Worm (Caenorhabditis elegans) whole organism, late embryonic: Measurements from ENCODE around the gene snai-1.

Experiments used
- Y22D7AL.16 ChIP-seq: sonication (generic microtip); optimal IDR thresholded peaks from 2 replicates; lab custom pipeline; 2016; ENCODE audit warnings: missing genetic modification characterization, missing compliant biosample characterization
- ahr-1 ChIP-seq: sonication (generic microtip); optimal IDR thresholded peaks from 2 replicates; lab custom pipeline; 2016; ENCODE audit warnings: missing genetic modification characterization, missing compliant biosample characterization
- ama-1 ChIP-seq: fragments of 150-350 bp; optimal IDR thresholded peaks from 2 replicates; lab custom pipeline; 2014
- ceh-19 ChIP-seq: fragments of 200-800 bp; sonication (Bioruptor generic); optimal IDR thresholded peaks from 2 replicates; lab custom pipeline; 2018; ENCODE audit warnings: mild to moderate bottlenecking, missing genetic modification characterization, missing compliant biosample characterization
- ceh-2 ChIP-seq: sonication (generic microtip); optimal IDR thresholded peaks from 2 replicates; lab custom pipeline; 2016; ENCODE audit warnings: missing genotype, missing genetic modification characterization, missing compliant biosample characterization
- ceh-22 ChIP-seq: sonication (generic microtip); optimal IDR thresholded peaks from 2 replicates; lab custom pipeline; 2017; ENCODE audit warnings: missing biosample characterization, missing genetic modification characterization
- ceh-31 ChIP-seq: sonication (generic microtip); optimal IDR thresholded peaks from 2 replicates; lab custom pipeline; 2016; ENCODE audit warnings: missing genetic modification characterization, missing compliant biosample characterization
- ceh-34 ChIP-seq: sonication (generic microtip); optimal IDR thresholded peaks from 2 replicates; lab custom pipeline; 2016; ENCODE audit warnings: mild to moderate bottlenecking, missing genetic modification characterization, missing compliant biosample characterization
- ceh-48 ChIP-seq: sonication (generic microtip); optimal IDR thresholded peaks from 2 replicates; lab custom pipeline; 2016; ENCODE audit warnings: missing genetic modification characterization, inconsistent platforms, missing compliant biosample characterization
- che-1 ChIP-seq: sonication (generic microtip); optimal IDR thresholded peaks from 2 replicates; lab custom pipeline; 2016; ENCODE audit warnings: mild to moderate bottlenecking, missing genetic modification characterization, missing compliant biosample characterization
- dmd-4 ChIP-seq: sonication (generic microtip); optimal IDR thresholded peaks from 2 replicates; lab custom pipeline; 2016; ENCODE audit warnings: borderline replicate concordance, missing genetic modification characterization, missing compliant biosample characterization
- dve-1 ChIP-seq: sonication (generic microtip); optimal IDR thresholded peaks from 2 replicates; lab custom pipeline; 2017; ENCODE audit warnings: antibody characterized with exemption, mild to moderate bottlenecking, missing genetic modification characterization, missing compliant biosample characterization
- elt-2 ChIP-seq: sonication (generic microtip); optimal IDR thresholded peaks from 2 replicates; lab custom pipeline; 2016; ENCODE audit warnings: missing genetic modification reagents, missing genetic modification characterization, missing compliant biosample characterization
- ets-4 ChIP-seq: sonication (generic microtip); optimal IDR thresholded peaks from 2 replicates; lab custom pipeline; 2016; ENCODE audit warnings: missing genetic modification characterization, missing compliant biosample characterization
- fkh-6 ChIP-seq: sonication (generic microtip); optimal IDR thresholded peaks from 2 replicates; lab custom pipeline; 2016; ENCODE audit warnings: missing genetic modification characterization, missing compliant biosample characterization
- hlh-15 ChIP-seq: sonication (generic microtip); optimal IDR thresholded peaks from 2 replicates; lab custom pipeline; 2016; ENCODE audit warnings: missing genetic modification characterization, missing compliant biosample characterization
- hlh-30 ChIP-seq: sonication (generic microtip); optimal IDR thresholded peaks from 2 replicates; lab custom pipeline; 2017; ENCODE audit warnings: antibody characterized with exemption, missing genetic modification characterization, missing compliant biosample characterization; ENCODE audit not compliant: insufficient read depth
- hlh-6 ChIP-seq: sonication (generic microtip); optimal IDR thresholded peaks from 2 replicates; lab custom pipeline; 2016; ENCODE audit warnings: missing genotype, missing genetic modification characterization, missing compliant biosample characterization
- lim-6 ChIP-seq: sonication (generic microtip); optimal IDR thresholded peaks from 2 replicates; lab custom pipeline; 2016; ENCODE audit warnings: missing genetic modification characterization, missing compliant biosample characterization
- madf-2 ChIP-seq: sonication (generic microtip); optimal IDR thresholded peaks from 2 replicates; lab custom pipeline; 2017; ENCODE audit warnings: missing genetic modification characterization, missing compliant biosample characterization
- nhr-232 ChIP-seq: sonication (generic microtip); optimal IDR thresholded peaks from 2 replicates; lab custom pipeline; 2016; ENCODE audit warnings: missing genetic modification characterization, missing compliant biosample characterization
- npax-4 ChIP-seq: sonication (generic microtip); optimal IDR thresholded peaks from 2 replicates; lab custom pipeline; 2016; ENCODE audit warnings: missing genetic modification characterization, missing compliant biosample characterization
- odd-2 ChIP-seq: sonication (generic microtip); optimal IDR thresholded peaks from 2 replicates; lab custom pipeline; 2017; ENCODE audit warnings: antibody characterized with exemption, mild to moderate bottlenecking, missing genetic modification characterization, missing compliant biosample characterization
- pha-2 ChIP-seq: sonication (generic microtip); optimal IDR thresholded peaks from 2 replicates; lab custom pipeline; 2017; ENCODE audit warnings: mild to moderate bottlenecking, missing genetic modification characterization, missing compliant biosample characterization
- pros-1 ChIP-seq: fragments of 150-350 bp; optimal IDR thresholded peaks from 2 replicates; lab custom pipeline; 2014; ENCODE audit warnings: missing biosample characterization, missing genetic modification reagents, missing genetic modification characterization
- ref-2 ChIP-seq: sonication (generic microtip); optimal IDR thresholded peaks from 2 replicates; lab custom pipeline; 2016; ENCODE audit warnings: missing genetic modification characterization, missing compliant biosample characterization
- rnt-1 ChIP-seq: sonication (generic microtip); optimal IDR thresholded peaks from 2 replicates; lab custom pipeline; 2016; ENCODE audit warnings: missing genetic modification characterization, missing compliant biosample characterization
- sdc-2 ChIP-seq: sonication (generic microtip); optimal IDR thresholded peaks from 2 replicates; lab custom pipeline; 2016; ENCODE audit warnings: missing genotype, missing genetic modification characterization, missing compliant biosample characterization
- sox-2 ChIP-seq: fragments of 200-800 bp; sonication (Bioruptor generic); IDR thresholded peaks from 2 replicates; pipeline ENCODE4 v1.3.6; 2022; ENCODE audit warnings: missing genetic modification reagents, missing genetic modification characterization, missing compliant biosample characterization
- tbx-2 ChIP-seq: sonication (generic microtip); optimal IDR thresholded peaks from 2 replicates; lab custom pipeline; 2016; ENCODE audit warnings: missing genetic modification characterization, missing compliant biosample characterization
- tbx-7 ChIP-seq: sonication (generic microtip); optimal IDR thresholded peaks from 2 replicates; lab custom pipeline; 2016; ENCODE audit warnings: missing genotype, missing genetic modification characterization, missing compliant biosample characterization
- ttx-3 ChIP-seq: sonication (generic microtip); optimal IDR thresholded peaks from 2 replicates; lab custom pipeline; 2016; ENCODE audit warnings: missing genetic modification reagents, missing genetic modification characterization, missing compliant biosample characterization
- unc-3 ChIP-seq, 2 experiments: fragments of 200-800 bp in 1 of 2; sonication (Bioruptor generic) in 1 of 2; sonication (generic microtip) in 1 of 2; conservative IDR thresholded peaks in 1 of 2; optimal IDR thresholded peaks in 1 of 2; 2 replicates each; pipeline versions ENCODE4 v1.3.6 to Lab custom; 2016 to 2022; ENCODE audit warnings: missing compliant biosample characterization in 2 of 2, missing genetic modification characterization in 2 of 2, missing genetic modification reagents in 1 of 2
- unc-86 ChIP-seq: sonication (generic microtip); optimal IDR thresholded peaks from 2 replicates; lab custom pipeline; 2016; ENCODE audit warnings: missing genetic modification characterization, missing compliant biosample characterization

The snai-1 gene

DNA sequence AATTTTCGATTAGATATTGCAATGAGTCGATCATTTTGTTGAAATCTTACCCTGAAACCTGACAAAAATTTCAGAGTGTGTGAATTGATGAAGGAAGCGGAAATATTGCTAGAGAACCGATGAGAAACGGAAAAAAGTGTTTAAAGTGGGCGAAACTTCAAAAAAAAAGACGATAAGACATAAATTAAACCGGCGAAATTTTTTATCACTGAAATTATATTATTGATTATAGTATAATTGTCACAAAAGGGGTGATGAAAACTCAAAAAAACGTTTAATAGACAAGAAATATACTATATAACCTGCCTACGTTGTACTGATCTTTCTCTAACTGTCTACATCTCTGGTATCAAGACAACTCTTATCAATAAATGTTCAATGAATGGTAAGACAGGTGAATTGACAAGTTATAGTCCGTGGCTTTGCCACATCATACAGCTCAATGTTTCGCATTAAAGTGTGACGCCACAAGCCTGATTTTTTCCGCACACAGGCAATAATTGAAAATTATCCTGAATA lies 23.7 kb upstream of the snai-1 start, which contains the start of gene pxmp-4:
Gene pxmp-4, minus strand, starts transcription at position 51 of the 519 bp plus-strand sequence.
- TF ChIP-seq rnt-1 (no peak), fkh-6 (no peak), ets-4 (tag; lab: Kevin White, UChicago) (no peak), dve-1 (tag; lab: Kevin White, UChicago) (no peak), lim-6 (tag; lab: Kevin White, UChicago) (no peak), unc-3 (GFP tag; conservative IDR thresholded peaks at IDR 0.05; lab: Robert Waterston, UW) (no peak), unc-3 (tag; optimal IDR thresholded peaks at IDR 0.05; lab: Kevin White, UChicago) (no peak), hlh-15 (tag; lab: Kevin White, UChicago) (no peak), hlh-30 (tag; lab: Kevin White, UChicago) (no peak), Y22D7AL.16 (no peak), ceh-31 (no peak)

DNA sequence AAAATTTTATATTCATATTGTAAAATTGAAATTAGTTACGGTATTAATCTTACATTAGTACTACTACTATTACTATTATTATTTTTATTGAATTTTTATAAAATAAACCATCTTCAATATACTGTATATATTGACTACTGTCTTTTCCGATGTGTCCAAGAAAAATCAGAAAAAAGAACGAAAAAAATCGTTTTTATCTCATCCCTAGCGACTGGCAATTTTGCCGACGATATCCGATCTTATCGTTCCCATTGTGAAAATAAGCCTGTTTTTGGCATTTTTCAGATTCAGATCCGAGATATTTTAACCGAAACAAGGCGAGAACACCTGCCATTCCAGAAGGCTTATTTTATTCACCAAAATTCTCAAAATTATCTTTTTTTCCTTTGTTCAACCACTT lies 17.0 kb upstream of the snai-1 start, which contains the start of gene F18F11.4:
Gene F18F11.4, plus strand, starts transcription at position 301 of the 400 bp plus-strand sequence.
- TF ChIP-seq ceh-22 (tag; lab: Kevin White, UChicago) (no peak), sox-2 (GFP tag; lab: Robert Waterston, UW) (no peak), hlh-15 (tag; lab: Kevin White, UChicago) (no peak), tbx-2 (tag; lab: Kevin White, UChicago) (no peak), sdc-2 (tag; lab: Kevin White, UChicago) (no peak), ahr-1 (tag; lab: Kevin White, UChicago) (no peak), unc-86 (no peak), Y22D7AL.16 (no peak), ttx-3 (tag; lab: Kevin White, UChicago) (no peak), ref-2 (tag; lab: Kevin White, UChicago) (no peak), elt-2 (tag; lab: Kevin White, UChicago) (no peak), unc-3 (GFP tag; conservative IDR thresholded peaks at IDR 0.05; lab: Robert Waterston, UW) (no peak), unc-3 (tag; optimal IDR thresholded peaks at IDR 0.05; lab: Kevin White, UChicago) (no peak)

DNA sequence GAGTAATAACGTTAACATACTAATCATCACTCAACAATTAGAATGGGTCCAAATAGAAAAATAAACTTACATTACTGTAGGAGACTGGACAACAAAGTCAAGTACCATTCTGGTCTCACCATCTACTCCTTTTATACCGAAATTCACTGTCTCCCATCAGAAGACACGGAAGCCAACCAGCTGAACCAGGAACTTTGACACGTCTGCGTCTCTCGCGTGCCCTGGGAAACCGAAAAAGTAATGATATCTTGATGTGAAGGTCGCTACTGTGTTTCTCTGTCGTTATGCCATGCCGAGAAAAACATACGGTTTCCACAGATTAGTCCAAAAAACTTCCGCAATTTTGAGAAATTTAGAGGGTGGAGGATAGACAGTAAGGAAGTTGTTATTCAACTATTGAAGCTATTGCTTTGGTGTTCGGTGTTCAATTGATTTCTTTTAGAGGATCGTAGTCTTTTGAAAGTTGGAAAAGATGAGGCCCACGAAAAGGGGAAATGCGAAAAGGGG lies 13.1 kb upstream of the snai-1 start, which contains the start of gene col-101:
Gene col-101, minus strand, starts transcription at position 457 of the 507 bp plus-strand sequence.
- no peak for TF ChIP-seq pros-1 (tag; lab: Kevin White, UChicago)
- no peak for TF ChIP-seq npax-4 (tag; lab: Kevin White, UChicago)
- no peak for TF ChIP-seq ref-2 (tag; lab: Kevin White, UChicago)
- no peak for TF ChIP-seq ceh-48 (tag; lab: Kevin White, UChicago)
- TF ChIP-seq nhr-232 (tag; lab: Kevin White, UChicago): no peak
- TF ChIP-seq madf-2: no peak
- no peak for TF ChIP-seq hlh-15 (tag; lab: Kevin White, UChicago)
- TF ChIP-seq ets-4 (tag; lab: Kevin White, UChicago): no peak
- no peak for TF ChIP-seq che-1 (tag; lab: Kevin White, UChicago)
- no peak for TF ChIP-seq dmd-4 (tag; lab: Kevin White, UChicago)
- TF ChIP-seq ceh-2 (tag; lab: Kevin White, UChicago): no peak
- no peak for TF ChIP-seq ceh-34 (tag; lab: Kevin White, UChicago)
- TF ChIP-seq hlh-6: no peak
- no peak for TF ChIP-seq odd-2
- no peak for TF ChIP-seq ceh-19
- no peak for TF ChIP-seq ceh-31
- TF ChIP-seq ama-1 (lab: Kevin White, UChicago): no peak
- no peak for TF ChIP-seq pha-2 (tag; lab: Kevin White, UChicago)

DNA sequence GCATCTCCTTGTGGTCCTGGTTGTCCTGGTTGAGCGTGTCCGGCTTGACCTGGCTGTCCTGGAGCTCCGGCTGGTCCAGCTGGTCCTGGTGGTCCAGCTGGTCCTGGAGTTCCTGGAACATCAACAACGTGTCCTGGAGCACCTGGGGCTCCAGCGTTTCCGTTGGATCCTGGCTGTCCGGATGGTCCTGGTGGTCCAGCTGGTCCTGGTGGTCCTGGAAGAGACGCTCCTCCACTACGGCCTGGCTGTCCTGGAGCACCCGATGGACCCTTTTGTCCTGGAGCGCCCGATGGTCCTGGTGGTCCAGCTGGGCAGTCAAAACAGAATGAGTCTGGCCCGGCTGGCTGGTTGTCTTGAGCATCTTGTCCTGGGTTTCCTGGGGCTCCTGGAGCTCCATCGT lies 12.1 kb upstream of the snai-1 start:
- TF ChIP-seq tbx-7 (tag; lab: Kevin White, UChicago) (no peak), ceh-22 (tag; lab: Kevin White, UChicago) (no peak), hlh-6 (peak; percentile 42)
